Fruit fly (Drosophila melanogaster) whole organism, prepupa: ENCODE results near the gene ens.

ENCODE experiments used
- CG16779 ChIP-seq: fragments of 200-800 bp; sonication (Bioruptor generic); optimal IDR thresholded peaks from 3 replicates; lab custom pipeline; 2017; ENCODE audit warnings: missing biosample characterization, mild to moderate bottlenecking, missing genetic modification characterization
- CG8119 ChIP-seq: fragments of 200-800 bp; sonication (Bioruptor generic); IDR thresholded peaks from 3 replicates; pipeline ENCODE4 v1.3.6; 2022; ENCODE audit warnings: missing biosample characterization, missing genetic modification characterization
- CG8319 ChIP-seq: fragments of 200-800 bp; sonication (Bioruptor generic); optimal IDR thresholded peaks from 3 replicates; lab custom pipeline; 2016; ENCODE audit warnings: missing biosample characterization, missing genetic modification characterization
- CG8632 ChIP-seq: fragments of 200-800 bp; sonication (Bioruptor generic); optimal IDR thresholded peaks from 3 replicates; lab custom pipeline; 2016; ENCODE audit warnings: missing biosample characterization, missing genetic modification characterization
- Ets21C ChIP-seq: fragments of 200-800 bp; sonication (Bioruptor generic); optimal IDR thresholded peaks from 3 replicates; lab custom pipeline; 2016; ENCODE audit warnings: missing biosample characterization, missing genetic modification characterization
- OdsH ChIP-seq: fragments of 200-800 bp; sonication (Bioruptor generic); optimal IDR thresholded peaks from 3 replicates; lab custom pipeline; 2016; ENCODE audit warnings: missing biosample characterization, missing genetic modification characterization
- Smox ChIP-seq: fragments of 200-800 bp; sonication (Bioruptor generic); optimal IDR thresholded peaks from 3 replicates; lab custom pipeline; 2016; ENCODE audit warnings: missing biosample characterization, missing genetic modification characterization
- cyc ChIP-seq: fragments of 200-800 bp; sonication (Bioruptor generic); optimal IDR thresholded peaks from 3 replicates; lab custom pipeline; 2016; ENCODE audit warnings: missing biosample characterization, missing genetic modification characterization
- dac ChIP-seq: fragments of 200-800 bp; sonication (Bioruptor generic); optimal IDR thresholded peaks from 2 replicates; lab custom pipeline; 2017; ENCODE audit warnings: missing biosample characterization, mild to moderate bottlenecking, missing genetic modification characterization
- lz ChIP-seq: fragments of 200-800 bp; sonication (Bioruptor generic); optimal IDR thresholded peaks from 3 replicates; lab custom pipeline; 2016; ENCODE audit warnings: missing biosample characterization, missing genetic modification characterization
- net ChIP-seq: fragments of 200-800 bp; sonication (Bioruptor generic); optimal IDR thresholded peaks from 3 replicates; lab custom pipeline; 2016; ENCODE audit warnings: missing biosample characterization, missing genetic modification characterization

DNA sequence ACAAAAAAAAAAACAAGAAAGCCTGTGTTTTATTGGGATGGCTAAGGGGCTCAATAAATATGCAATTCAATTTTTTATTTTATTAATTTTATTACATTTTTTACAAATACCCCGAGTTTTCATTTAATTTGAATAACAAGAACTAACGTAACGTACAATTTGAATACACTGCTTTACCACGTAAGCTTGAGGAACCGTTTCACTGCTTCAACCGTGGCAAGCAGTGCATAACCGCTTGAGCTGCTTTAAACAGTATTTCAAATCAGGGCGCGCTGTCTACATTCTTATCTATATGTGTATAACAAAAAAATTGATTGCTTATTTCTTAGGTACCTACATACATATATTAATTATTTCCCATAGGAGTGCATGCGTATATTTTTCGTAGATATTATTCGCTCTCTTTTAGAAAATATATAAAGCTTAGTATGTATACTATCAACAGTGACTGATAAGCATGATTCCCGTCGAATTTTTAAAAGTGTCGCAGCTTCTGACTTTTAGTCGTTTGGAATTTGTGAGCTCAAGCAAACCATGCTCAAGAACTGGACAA is 41.6 kb downstream of the ens start, which contains the start of gene CG14990:
- TF ChIP-seq OdsH (GFP tag; lab: Kevin White, UChicago) = no peak
- TF ChIP-seq net (GFP tag; lab: Kevin White, UChicago) = no peak
- TF ChIP-seq CG16779 (tag; lab: Kevin White, UChicago) = no peak
- no peak for TF ChIP-seq Smox (GFP tag; lab: Kevin White, UChicago)
- no peak for TF ChIP-seq lz
- TF ChIP-seq CG8119 = no peak
- TF ChIP-seq CG8632 (GFP tag; lab: Kevin White, UChicago) = no peak
- no peak for TF ChIP-seq dac (GFP tag; lab: Kevin White, UChicago)
- no peak for TF ChIP-seq cyc (GFP tag; lab: Kevin White, UChicago)
- no peak for TF ChIP-seq CG8319
- no peak for TF ChIP-seq Ets21C (GFP tag; lab: Kevin White, UChicago)
